Fruit fly (Drosophila melanogaster) Kc167 (cell line): ENCODE results near the gene gdl-ORF39.

Experiments
- Myc ChIP-seq: fragments of >200 bp; optimal IDR thresholded peaks from 2 replicates; lab custom pipeline; 2017; ENCODE audit warnings: missing external identifiers
- Sin3A ChIP-seq: fragments of >200 bp; optimal IDR thresholded peaks from 2 replicates; lab custom pipeline; 2018; ENCODE audit warnings: missing external identifiers
- h ChIP-seq: fragments of >200 bp; optimal IDR thresholded peaks from 3 replicates; lab custom pipeline; 2018; ENCODE audit warnings: missing external identifiers
- insv ChIP-seq: fragments of >200 bp; optimal IDR thresholded peaks from 3 replicates; lab custom pipeline; 2018; ENCODE audit warnings: missing external identifiers
- psq ChIP-seq: fragments of >200 bp; optimal IDR thresholded peaks from 2 replicates; lab custom pipeline; 2017; ENCODE audit warnings: missing external identifiers
- ttk ChIP-seq: sonication (Bioruptor generic); optimal IDR thresholded peaks from 2 replicates; lab custom pipeline; 2017; ENCODE audit warnings: missing external identifiers

The gdl-ORF39 gene

dm6 chr3L:15509398-15509797 is at the start of gene gdl-ORF39, which contains the start of gene gdl:
Gene gdl-ORF39 (plus strand): TSS chr3L:15509445.
Gene gdl (plus strand): TSS chr3L:15509445.
- TF ChIP-seq Myc: no peak
- no peak for TF ChIP-seq insv
- no peak for TF ChIP-seq h
- TF ChIP-seq ttk (lab: Kevin White, UChicago): no peak
- no peak for TF ChIP-seq psq
- TF ChIP-seq Sin3A (lab: Kevin White, UChicago): no peak

dm6 chr3L:15474010-15474409 is 35.2 kb upstream of the gdl-ORF39 start, which contains the start of gene cocoon:
Gene cocoon (minus strand): TSS chr3L:15474110.
- TF ChIP-seq psq (no peak), Sin3A (lab: Kevin White, UChicago) (no peak), Myc (no peak), insv (no peak), ttk (lab: Kevin White, UChicago) (no peak), h (no peak)

- TF ChIP-seq Sin3A (lab: Kevin White, UChicago): no peak
- no peak for TF ChIP-seq insv
- TF ChIP-seq ttk (lab: Kevin White, UChicago): no peak
These were observed 23.9 kb upstream of the gdl-ORF39 start, which contains the start of gene Ran-like for dm6 chr3L:15485302-15485701. Gene Ran-like (minus strand): TSS chr3L:15485402.

dm6 chr3L:15493886-15494598 is 15.2 kb upstream of the gdl-ORF39 start:
- TF ChIP-seq ttk (lab: Kevin White, UChicago) (no peak), Sin3A (lab: Kevin White, UChicago) (no peak), h (no peak), Myc (no peak), insv (no peak), psq (no peak)

- TF ChIP-seq h (no peak), Sin3A (lab: Kevin White, UChicago) (no peak), ttk (lab: Kevin White, UChicago) (no peak), Myc (no peak), psq (no peak), insv (no peak)
These were observed 14.5 kb upstream of the gdl-ORF39 start for dm6 chr3L:15494599-15495271.

- TF ChIP-seq Myc (no peak), Sin3A (lab: Kevin White, UChicago) (no peak), insv (no peak), h (no peak), psq (no peak)
These were observed 13.8 kb upstream of the gdl-ORF39 start, which contains the start of gene CG12355 for dm6 chr3L:15495449-15495848. Gene CG12355 (minus strand): TSS chr3L:15495549.

- TF ChIP-seq ttk (lab: Kevin White, UChicago) (no peak), insv (no peak)
These were observed 13.0 kb upstream of the gdl-ORF39 start, which contains the start of gene CG13455 for dm6 chr3L:15496274-15496673. Gene CG13455 (plus strand): TSS chr3L:15496574.

dm6 chr3L:15497902-15498301 is 11.3 kb upstream of the gdl-ORF39 start, which contains the start of gene CG7276:
Gene CG7276 (plus strand): TSS chr3L:15498202.
- no peak for TF ChIP-seq Sin3A (lab: Kevin White, UChicago)
- no peak for TF ChIP-seq Myc
- no peak for TF ChIP-seq psq
- no peak for TF ChIP-seq h
- no peak for TF ChIP-seq insv
- TF ChIP-seq ttk (lab: Kevin White, UChicago): no peak

- TF ChIP-seq h: no peak
- TF ChIP-seq psq: no peak
- no peak for TF ChIP-seq ttk (lab: Kevin White, UChicago)
- TF ChIP-seq insv: no peak
- no peak for TF ChIP-seq Myc
- no peak for TF ChIP-seq Sin3A (lab: Kevin White, UChicago)
These were observed 10.5 kb upstream of the gdl-ORF39 start, which contains the start of gene CG7275 for dm6 chr3L:15498745-15499144. Gene CG7275 (plus strand): TSS chr3L:15498959.

- no peak for TF ChIP-seq ttk (lab: Kevin White, UChicago)
These were observed 8.2 kb upstream of the gdl-ORF39 start, which contains the start of gene CG7272 for dm6 chr3L:15500813-15501645. Gene CG7272 (plus strand): TSS chr3L:15500938.

dm6 chr3L:15501646-15501972 is 7.6 kb upstream of the gdl-ORF39 start:
- no peak for TF ChIP-seq psq
- TF ChIP-seq h: no peak
- no peak for TF ChIP-seq Myc
- TF ChIP-seq Sin3A (lab: Kevin White, UChicago): no peak
- TF ChIP-seq insv: no peak
- no peak for TF ChIP-seq ttk (lab: Kevin White, UChicago)

- no peak for TF ChIP-seq Sin3A (lab: Kevin White, UChicago)
- TF ChIP-seq ttk (lab: Kevin White, UChicago): no peak
- TF ChIP-seq h: no peak
- no peak for TF ChIP-seq Myc
- TF ChIP-seq insv: no peak
- no peak for TF ChIP-seq psq
These were observed 7.0 kb upstream of the gdl-ORF39 start for dm6 chr3L:15502256-15502655.

- no peak for TF ChIP-seq insv
- TF ChIP-seq h: no peak
- no peak for TF ChIP-seq ttk (lab: Kevin White, UChicago)
- no peak for TF ChIP-seq psq
These were observed 4.6 kb upstream of the gdl-ORF39 start, which contains the start of gene CG7857 for dm6 chr3L:15504687-15505086. Gene CG7857 (minus strand): TSS chr3L:15504894.
